Worm (Caenorhabditis elegans): ENCODE measurements around the gene rsp-7.

Gene rsp-7

DNA sequence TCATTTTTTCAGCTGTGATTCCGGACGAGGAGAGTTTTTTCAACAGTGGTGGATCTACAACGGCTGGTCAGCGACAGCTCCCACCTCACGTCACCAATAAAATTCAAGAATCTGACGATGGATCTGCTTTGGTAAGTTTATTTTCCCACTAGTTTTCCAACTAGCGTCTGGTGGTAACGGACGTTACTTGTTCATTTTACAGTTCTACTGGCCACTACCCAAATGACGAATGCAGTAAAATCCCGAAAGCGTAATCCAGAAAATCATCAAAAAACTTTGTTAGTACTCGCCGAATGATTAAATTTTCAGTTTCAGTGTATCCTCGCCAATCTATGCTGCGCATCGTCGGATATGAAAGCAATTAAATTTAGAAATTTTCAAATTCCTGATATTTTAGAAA is 579 bp downstream of the rsp-7 start:
- TF ChIP-seq lim-6 (tag; optimal IDR thresholded peaks at IDR 0.05) (no peak), eyg-1 (tag; optimal IDR thresholded peaks at IDR 0.05) (no peak), C08G9.2 (tag; optimal IDR thresholded peaks at IDR 0.05) (no peak), unc-3 (GFP tag; conservative IDR thresholded peaks at IDR 0.05) (no peak), unc-3 (tag; optimal IDR thresholded peaks at IDR 0.05) (no peak), pax-1 (tag; optimal IDR thresholded peaks at IDR 0.05) (no peak), ref-2 (tag; optimal IDR thresholded peaks at IDR 0.05) (no peak), gmeb-2 (tag; optimal IDR thresholded peaks at IDR 0.05) (no peak), pag-3 (tag; optimal IDR thresholded peaks at IDR 0.05; ENCODE audit: borderline replicate concordance) (no peak), Y22D7AL.16 (tag; optimal IDR thresholded peaks at IDR 0.05) (no peak), rnt-1 (tag; optimal IDR thresholded peaks at IDR 0.05) (no peak), dve-1 (tag; optimal IDR thresholded peaks at IDR 0.05) (no peak), hlh-13 (GFP tag; optimal IDR thresholded peaks at IDR 0.05) (no peak), K02D7.2 (tag; optimal IDR thresholded peaks at IDR 0.05) (no peak), T23F11.4 (GFP tag; optimal IDR thresholded peaks at IDR 0.05) (no peak), ceh-30 (tag; optimal IDR thresholded peaks at IDR 0.05) (no peak), fax-1 (tag; optimal IDR thresholded peaks at IDR 0.05) (no peak), ceh-2 (tag; optimal IDR thresholded peaks at IDR 0.05) (no peak), ahr-1 (tag; optimal IDR thresholded peaks at IDR 0.05) (no peak), ztf-16 (tag; optimal IDR thresholded peaks at IDR 0.05) (no peak)

- no peak for TF ChIP-seq ttx-3 (tag; optimal IDR thresholded peaks at IDR 0.05)
- TF ChIP-seq madf-2 (tag; optimal IDR thresholded peaks at IDR 0.05), result no peak
- no peak for TF ChIP-seq pag-3 (tag; optimal IDR thresholded peaks at IDR 0.05; ENCODE audit: borderline replicate concordance)
- no peak for TF ChIP-seq sox-2 (GFP tag; IDR thresholded peaks at IDR 0.05)
- no peak for TF ChIP-seq ceh-9 (tag; optimal IDR thresholded peaks at IDR 0.05)
- TF ChIP-seq che-1 (tag; optimal IDR thresholded peaks at IDR 0.05), result no peak
- TF ChIP-seq ama-1 (optimal IDR thresholded peaks at IDR 0.05), result no peak
- no peak for TF ChIP-seq lim-6 (tag; optimal IDR thresholded peaks at IDR 0.05)
- no peak for TF ChIP-seq ceh-34 (tag; optimal IDR thresholded peaks at IDR 0.05)
- no peak for TF ChIP-seq C38D4.7 (GFP tag; optimal IDR thresholded peaks at IDR 0.05)
- no peak for TF ChIP-seq fkh-10 (GFP tag; optimal IDR thresholded peaks at IDR 0.05)
- no peak for TF ChIP-seq hlh-6 (tag; optimal IDR thresholded peaks at IDR 0.05)
- no peak for TF ChIP-seq pqm-1 (tag; optimal IDR thresholded peaks at IDR 0.05)
- no peak for TF ChIP-seq ceh-19 (GFP tag; optimal IDR thresholded peaks at IDR 0.05)
- no peak for TF ChIP-seq unc-86 (tag; optimal IDR thresholded peaks at IDR 0.05)
Measured at ce11 chrII:10660892-10661291, 1.9 kb downstream of the rsp-7 start, which contains the start of gene marc-2. TSS of gene marc-2 (minus strand) at chrII:10660992.

DNA sequence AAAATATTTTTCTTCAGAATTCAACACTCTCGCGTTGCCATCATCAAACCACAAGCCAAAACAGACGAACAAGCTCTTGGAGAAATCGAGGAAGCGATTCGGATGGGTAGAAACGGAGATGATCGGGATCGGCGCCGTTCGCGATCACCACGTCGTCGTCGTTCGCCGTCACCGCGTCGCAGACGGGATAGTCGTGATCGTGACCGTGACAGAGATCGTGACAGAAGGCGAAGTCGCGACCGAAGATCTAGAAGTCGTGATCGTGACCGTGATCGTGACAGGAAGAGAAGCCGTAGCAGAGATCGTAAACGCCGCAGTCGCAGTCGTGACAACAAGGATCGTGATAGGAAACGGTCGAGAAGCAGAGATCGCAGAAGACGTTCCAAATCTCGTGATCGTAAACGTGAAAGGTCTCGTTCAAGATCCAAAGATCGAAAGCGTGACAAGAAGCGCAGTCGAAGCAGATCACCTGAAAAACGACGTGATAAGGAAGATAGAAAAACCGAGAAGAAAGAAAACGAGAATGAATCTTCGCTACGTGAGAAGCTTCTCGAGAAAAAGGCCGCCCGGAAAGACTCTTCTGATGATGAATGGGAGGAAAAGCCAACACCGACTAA is 2.5 kb downstream of the rsp-7 start:
- TF ChIP-seq ceh-6 (GFP tag; optimal IDR thresholded peaks at IDR 0.05) (no peak), nhr-11 (tag; optimal IDR thresholded peaks at IDR 0.05) (no peak), pqm-1 (tag; optimal IDR thresholded peaks at IDR 0.05) (no peak), hlh-8 (tag; optimal IDR thresholded peaks at IDR 0.05) (no peak), ttx-3 (tag; optimal IDR thresholded peaks at IDR 0.05) (no peak), ztf-16 (tag; optimal IDR thresholded peaks at IDR 0.05) (no peak), elt-4 (tag; optimal IDR thresholded peaks at IDR 0.05) (no peak), C08G9.2 (tag; optimal IDR thresholded peaks at IDR 0.05) (no peak), hlh-15 (tag; optimal IDR thresholded peaks at IDR 0.05) (no peak), unc-3 (GFP tag; conservative IDR thresholded peaks at IDR 0.05) (no peak), unc-3 (tag; optimal IDR thresholded peaks at IDR 0.05) (no peak), ceh-19 (GFP tag; optimal IDR thresholded peaks at IDR 0.05) (no peak), ets-4 (tag; optimal IDR thresholded peaks at IDR 0.05) (no peak), unc-55 (GFP tag; optimal IDR thresholded peaks at IDR 0.05) (no peak), rnt-1 (tag; optimal IDR thresholded peaks at IDR 0.05) (no peak), ceh-48 (tag; optimal IDR thresholded peaks at IDR 0.05) (no peak), ceh-9 (tag; optimal IDR thresholded peaks at IDR 0.05) (no peak), pat-9 (tag; optimal IDR thresholded peaks at IDR 0.05) (no peak), ceh-14 (tag; optimal IDR thresholded peaks at IDR 0.05) (no peak)
